Fruit fly (Drosophila melanogaster) whole organism, prepupa: ENCODE data around the gene Nph.

Experiments
- CG3032 ChIP-seq: fragments of 200-800 bp; optimal IDR thresholded peaks from 2 replicates; lab custom pipeline; 2019; ENCODE audit warnings: missing biosample characterization, mild to moderate bottlenecking, missing genetic modification characterization, moderate library complexity
- OdsH ChIP-seq: fragments of 200-800 bp; sonication (Bioruptor generic); optimal IDR thresholded peaks from 3 replicates; lab custom pipeline; 2016; ENCODE audit warnings: missing biosample characterization, missing genetic modification characterization
- salr ChIP-seq, 2 experiments: fragments of 200-800 bp; sonication (Bioruptor generic); optimal IDR thresholded peaks; 3 replicates each; lab custom pipeline; 2016 to 2018; ENCODE audit warnings: missing biosample characterization in 2 of 2, missing genetic modification characterization in 2 of 2, mild to moderate bottlenecking in 1 of 2

dm6 chr3R:29959329-29959728 is 45.3 kb downstream of the Nph start:
- TF ChIP-seq CG3032 (tag; lab: Kevin White, UChicago) (no peak), salr (GFP tag; optimal IDR thresholded peaks at IDR 0.05; lab: Kevin White, UChicago) (no peak), OdsH (GFP tag; lab: Kevin White, UChicago) (no peak)
